Worm (Caenorhabditis elegans): ENCODE measurements around the gene dop-1.

The dop-1 gene

DNA sequence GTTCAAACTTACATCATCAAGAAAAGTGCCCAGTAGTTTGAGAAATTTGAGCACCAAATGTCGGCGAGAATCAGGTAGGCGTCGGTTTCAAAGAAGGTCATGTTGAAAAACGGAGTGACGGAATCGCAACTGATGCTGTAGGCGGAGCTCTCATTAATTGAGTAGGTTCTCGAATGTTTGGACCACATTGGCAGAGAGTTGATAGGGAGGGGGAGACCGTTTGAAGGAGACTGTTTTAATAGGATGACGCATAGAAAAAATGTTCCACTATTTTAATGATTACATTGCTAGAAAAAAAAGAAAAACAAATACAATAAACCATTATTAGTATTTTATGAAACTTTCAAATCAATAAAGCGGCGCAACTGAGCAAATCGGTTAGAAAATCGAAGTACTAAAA, 55.5 kb downstream of the dop-1 start, which contains the start of gene F14H12.17:
F14H12.17 (minus strand) TSS at position 101 of the 400 bp plus-strand sequence.
- TF ChIP-seq saeg-2 (GFP tag; IDR thresholded peaks at IDR 0.05), result no peak
- TF ChIP-seq zip-11 (GFP tag; IDR thresholded peaks at IDR 0.05), result no peak
- no peak for TF ChIP-seq gei-8 (GFP tag; optimal IDR thresholded peaks at IDR 0.05)
- TF ChIP-seq vab-7 (GFP tag; IDR thresholded peaks at IDR 0.05), result no peak
- TF ChIP-seq lim-7 (GFP tag; IDR thresholded peaks at IDR 0.05), result no peak
- TF ChIP-seq skn-1 (tag; optimal IDR thresholded peaks at IDR 0.05), result no peak
- TF ChIP-seq nhr-42 (GFP tag; IDR thresholded peaks at IDR 0.05), result no peak
- TF ChIP-seq zfp-3 (GFP tag; conservative IDR thresholded peaks at IDR 0.05), result no peak
- no peak for TF ChIP-seq spr-1 (tag; optimal IDR thresholded peaks at IDR 0.05)
- no peak for TF ChIP-seq F49E8.2 (tag; optimal IDR thresholded peaks at IDR 0.05; ENCODE audit: borderline replicate concordance)
- no peak for TF ChIP-seq hif-1 (tag; optimal IDR thresholded peaks at IDR 0.05)
- TF ChIP-seq nhr-76 (tag; optimal IDR thresholded peaks at IDR 0.05), result no peak
- no peak for TF ChIP-seq ceh-44 (GFP tag; IDR thresholded peaks at IDR 0.05)

DNA sequence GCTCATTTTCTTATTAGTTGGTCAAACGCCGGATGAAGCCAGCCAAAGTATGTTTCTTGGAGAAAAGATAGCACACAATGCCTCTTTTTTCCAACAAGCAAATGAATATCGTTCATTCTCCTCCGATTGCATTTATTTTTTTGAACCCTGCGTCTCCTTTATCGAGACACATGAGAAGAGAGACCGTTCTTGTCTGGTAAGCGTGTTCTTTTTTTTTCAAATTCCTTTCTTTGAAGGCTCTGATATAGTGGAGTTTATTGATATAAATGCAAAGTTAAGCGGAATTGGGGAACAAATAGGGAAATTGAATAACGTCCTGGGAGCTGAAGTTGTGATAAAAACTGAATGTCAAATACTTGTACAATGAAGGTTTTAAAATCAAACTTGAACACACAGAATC, 56.1 kb downstream of the dop-1 start, which contains the start of gene F14H12.7:
F14H12.7 (minus strand) TSS at position 101 of the 400 bp plus-strand sequence.
- TF ChIP-seq rbr-2 (tag; optimal IDR thresholded peaks at IDR 0.05), result no peak
- TF ChIP-seq ztf-7 (tag; optimal IDR thresholded peaks at IDR 0.05), result no peak
- TF ChIP-seq snpc-1.2 (GFP tag; IDR thresholded peaks at IDR 0.05), result no peak
- no peak for TF ChIP-seq hlh-11 (tag; optimal IDR thresholded peaks at IDR 0.05)
- no peak for TF ChIP-seq nhr-41 (GFP tag; IDR thresholded peaks at IDR 0.05)
- no peak for TF ChIP-seq F10B5.3 (tag; optimal IDR thresholded peaks at IDR 0.05)
- no peak for TF ChIP-seq mep-1 (tag; optimal IDR thresholded peaks at IDR 0.05)
- TF ChIP-seq F26F4.8 (GFP tag; conservative IDR thresholded peaks at IDR 0.05), result no peak
- no peak for TF ChIP-seq pqm-1 (tag; optimal IDR thresholded peaks at IDR 0.05)
- no peak for TF ChIP-seq gei-8 (GFP tag; optimal IDR thresholded peaks at IDR 0.05)
- no peak for TF ChIP-seq nhr-42 (GFP tag; IDR thresholded peaks at IDR 0.05)
- TF ChIP-seq madf-9 (GFP tag; conservative IDR thresholded peaks at IDR 0.05), result no peak
- TF ChIP-seq Y5F2A.4 (GFP tag; optimal IDR thresholded peaks at IDR 0.05), result no peak
- no peak for TF ChIP-seq lsy-2 (tag; optimal IDR thresholded peaks at IDR 0.05)

Data from whole organism, L4 larva.